Worm (Caenorhabditis elegans): ENCODE data around the gene W09C2.10.

W09C2.10 gene

ce11 chrIV:9673683-9674336 lies 48.9 kb upstream of the W09C2.10 start (continued):
- TF ChIP-seq nhr-28 (tag; optimal IDR thresholded peaks at IDR 0.05) (no peak), aha-1 (tag; optimal IDR thresholded peaks at IDR 0.05) (no peak), ceh-82 (tag; optimal IDR thresholded peaks at IDR 0.05) (no peak), unc-62 (GFP tag; optimal IDR thresholded peaks at IDR 0.05) (no peak), sup-37 (GFP tag; optimal IDR thresholded peaks at IDR 0.05) (no peak), snpc-4 (tag; optimal IDR thresholded peaks at IDR 0.05) (no peak), aly-2 (tag; optimal IDR thresholded peaks at IDR 0.05) (no peak), lin-14 (GFP tag; optimal IDR thresholded peaks at IDR 0.05) (peak; percentile 53), mdl-1 (tag; optimal IDR thresholded peaks at IDR 0.05) (no peak), lsy-2 (tag; optimal IDR thresholded peaks at IDR 0.05) (no peak), jun-1 (tag; optimal IDR thresholded peaks at IDR 0.05) (no peak), xbp-1 (tag; optimal IDR thresholded peaks at IDR 0.05) (no peak), ceh-88 (GFP tag; IDR thresholded peaks at IDR 0.05) (no peak), unc-30 (tag; optimal IDR thresholded peaks at IDR 0.05) (no peak), tlp-1 (tag; optimal IDR thresholded peaks at IDR 0.05) (no peak)

- TF ChIP-seq nhr-85 (tag) (peak; percentile 59), blmp-1 (tag; optimal IDR thresholded peaks at IDR 0.05) (peak; percentile 30), tlp-1 (tag; optimal IDR thresholded peaks at IDR 0.05) (no peak), mef-2 (tag; optimal IDR thresholded peaks at IDR 0.05) (no peak), ets-5 (GFP tag; IDR thresholded peaks at IDR 0.05) (no peak), fkh-10 (GFP tag; optimal IDR thresholded peaks at IDR 0.05) (no peak)
Measured at ce11 chrIV:9673206-9673605, 48.3 kb upstream of the W09C2.10 start.

- TF ChIP-seq fkh-4 (tag; optimal IDR thresholded peaks at IDR 0.05; ENCODE audit: borderline replicate concordance): no peak
- peak; percentile 35 for TF ChIP-seq tbx-2 (tag; optimal IDR thresholded peaks at IDR 0.05)
- TF ChIP-seq mdl-1 (tag; optimal IDR thresholded peaks at IDR 0.05): peak in 1 of 2 experiments; percentile 41
- TF ChIP-seq snu-23 (GFP tag; optimal IDR thresholded peaks at IDR 0.05): peak; percentile 80
- TF ChIP-seq nhr-28 (tag; optimal IDR thresholded peaks at IDR 0.05): no peak
- TF ChIP-seq grh-1 (GFP tag; IDR thresholded peaks at IDR 0.05): peak; percentile 38; the same call in 1 of the 2 replicates
- peak; percentile 22 for TF ChIP-seq C16A3.4 (tag; optimal IDR thresholded peaks at IDR 0.05)
- TF ChIP-seq zag-1 (tag; optimal IDR thresholded peaks at IDR 0.05): no peak
- peak; percentile 32 for TF ChIP-seq efl-3 (GFP tag; optimal IDR thresholded peaks at IDR 0.05)
- peak; percentile 90 for TF ChIP-seq blmp-1 (tag; optimal IDR thresholded peaks at IDR 0.05)
- TF ChIP-seq zip-4 (GFP tag; optimal IDR thresholded peaks at IDR 0.05): no peak
- peak; percentile 18 for TF ChIP-seq ztf-4 (tag; optimal IDR thresholded peaks at IDR 0.05)
- TF ChIP-seq lin-15B (tag; optimal IDR thresholded peaks at IDR 0.05): no peak
- TF ChIP-seq sptf-1 (tag; optimal IDR thresholded peaks at IDR 0.05): no peak
- TF ChIP-seq elt-2 (tag; optimal IDR thresholded peaks at IDR 0.05): no peak
- no peak for TF ChIP-seq nhr-11 (tag; optimal IDR thresholded peaks at IDR 0.05)
- TF ChIP-seq elt-3 (tag; optimal IDR thresholded peaks at IDR 0.05): peak in 2 of 6 experiments; percentile 80
- TF ChIP-seq efl-1 (optimal IDR thresholded peaks at IDR 0.05): no peak
- no peak for TF ChIP-seq efl-1 (GFP tag; optimal IDR thresholded peaks at IDR 0.05 in 1 of 2)
- TF ChIP-seq mep-1 (tag; optimal IDR thresholded peaks at IDR 0.05): peak; percentile 43
- no peak for TF ChIP-seq jun-1 (tag; optimal IDR thresholded peaks at IDR 0.05)
- peak; percentile 73 for TF ChIP-seq lin-14 (GFP tag; optimal IDR thresholded peaks at IDR 0.05)
- no peak for TF ChIP-seq fos-1 (tag; optimal IDR thresholded peaks at IDR 0.05)
- TF ChIP-seq ceh-90 (tag; optimal IDR thresholded peaks at IDR 0.05): no peak
- no peak for TF ChIP-seq ets-5 (GFP tag; IDR thresholded peaks at IDR 0.05)
- no peak for TF ChIP-seq hlh-17 (GFP tag; optimal IDR thresholded peaks at IDR 0.05; ENCODE audit: borderline replicate concordance)
- peak; percentile 96 for TF ChIP-seq nhr-85 (tag)
- TF ChIP-seq sox-4 (tag; optimal IDR thresholded peaks at IDR 0.05): no peak
- TF ChIP-seq irx-1 (tag; optimal IDR thresholded peaks at IDR 0.05): no peak
- peak; percentile 3 for TF ChIP-seq xbp-1 (tag; optimal IDR thresholded peaks at IDR 0.05)
- TF ChIP-seq lsy-2 (tag; optimal IDR thresholded peaks at IDR 0.05): peak; percentile 69 to 82
- no peak for TF ChIP-seq aly-2 (tag; optimal IDR thresholded peaks at IDR 0.05)
- TF ChIP-seq nhr-76 (tag; optimal IDR thresholded peaks at IDR 0.05): no peak
- no peak for TF ChIP-seq lir-3 (tag; optimal IDR thresholded peaks at IDR 0.05; ENCODE audit: poor library complexity)
- no peak for TF ChIP-seq C04F5.9 (tag; optimal IDR thresholded peaks at IDR 0.05)
- no peak for TF ChIP-seq egl-27 (tag; optimal IDR thresholded peaks at IDR 0.05)
- no peak for TF ChIP-seq nhr-84 (tag; optimal IDR thresholded peaks at IDR 0.05)
- TF ChIP-seq mef-2 (tag; optimal IDR thresholded peaks at IDR 0.05): no peak
- peak; percentile 52 for TF ChIP-seq nhr-47 (tag; optimal IDR thresholded peaks at IDR 0.05)
- TF ChIP-seq ama-1 (optimal IDR thresholded peaks at IDR 0.05): no peak
Measured at ce11 chrIV:9672434-9672833, 47.6 kb upstream of the W09C2.10 start.

Data from whole organism, L1 larva.